Worm (Caenorhabditis elegans) whole organism, L3 larva: Measurements from ENCODE around the gene cest-7.

Source experiments
- R02D3.7 ChIP-seq: fragments of 150-350 bp; optimal IDR thresholded peaks from 2 replicates; lab custom pipeline; 2014; ENCODE audit warnings: missing biosample characterization, missing genetic modification characterization
- aly-2 ChIP-seq: fragments of 150-350 bp; optimal IDR thresholded peaks from 2 replicates; lab custom pipeline; 2014; ENCODE audit warnings: missing biosample characterization, missing genetic modification characterization
- ama-1 ChIP-seq: fragments of 150-350 bp; optimal IDR thresholded peaks from 2 replicates; lab custom pipeline; 2018
- ceh-16 ChIP-seq: sonication (generic microtip); optimal IDR thresholded peaks from 2 replicates; lab custom pipeline; 2017; ENCODE audit warnings: missing biosample characterization, missing genetic modification characterization
- ceh-82 ChIP-seq: fragments of 150-350 bp; optimal IDR thresholded peaks from 2 replicates; lab custom pipeline; 2014; ENCODE audit warnings: missing biosample characterization, missing genetic modification characterization
- daf-12 ChIP-seq: fragments of 150-350 bp; optimal IDR thresholded peaks from 2 replicates; lab custom pipeline; 2014; ENCODE audit warnings: missing biosample characterization, missing genetic modification reagents, missing genetic modification characterization
- egl-27 ChIP-seq: sonication (generic microtip); optimal IDR thresholded peaks from 4 replicates; lab custom pipeline; 2017; ENCODE audit warnings: missing biosample characterization, missing genetic modification reagents, missing genetic modification characterization
- egl-5 ChIP-seq: fragments of 150-350 bp; optimal IDR thresholded peaks from 2 replicates; lab custom pipeline; 2017; ENCODE audit warnings: missing biosample characterization, missing genetic modification reagents, missing genetic modification characterization, inconsistent platforms
- elt-2 ChIP-seq: sonication (generic microtip); optimal IDR thresholded peaks from 2 replicates; lab custom pipeline; 2016; ENCODE audit warnings: missing genetic modification reagents, mild to moderate bottlenecking, missing genetic modification characterization, missing compliant biosample characterization
- elt-3 ChIP-seq, 3 experiments: fragments of 150-350 bp in 1 of 3; sonication (generic microtip) in 2 of 3; optimal IDR thresholded peaks; 2 replicates in 2 of 3; 4 replicates in 1 of 3; lab custom pipeline; 2014 to 2017; ENCODE audit warnings: missing biosample characterization in 3 of 3, missing genetic modification characterization in 3 of 3
- eor-1 ChIP-seq, 2 experiments: fragments of 150-350 bp; optimal IDR thresholded peaks; 2 replicates each; lab custom pipeline; 2014 to 2018; ENCODE audit warnings: missing biosample characterization in 2 of 2, missing genetic modification characterization in 2 of 2
- fkh-10 ChIP-seq: sonication (generic microtip); optimal IDR thresholded peaks from 2 replicates; lab custom pipeline; 2017; ENCODE audit warnings: missing biosample characterization, missing genetic modification reagents, missing genetic modification characterization
- fos-1 ChIP-seq: fragments of 150-350 bp; optimal IDR thresholded peaks from 2 replicates; lab custom pipeline; 2014; ENCODE audit warnings: missing biosample characterization, missing genetic modification characterization
- hmg-11 ChIP-seq: sonication (generic microtip); optimal IDR thresholded peaks from 2 replicates; lab custom pipeline; 2016; ENCODE audit warnings: missing genetic modification characterization, missing compliant biosample characterization
- lin-15B ChIP-seq: fragments of 150-350 bp; optimal IDR thresholded peaks from 2 replicates; lab custom pipeline; 2014; ENCODE audit warnings: missing biosample characterization, missing genetic modification characterization
- lin-39 ChIP-seq: fragments of 150-350 bp; optimal IDR thresholded peaks from 2 replicates; lab custom pipeline; 2018; ENCODE audit warnings: missing biosample characterization, missing genetic modification reagents, missing genetic modification characterization
- lsy-12 ChIP-seq: sonication (generic microtip); optimal IDR thresholded peaks from 2 replicates; lab custom pipeline; 2016; ENCODE audit warnings: mild to moderate bottlenecking, missing genetic modification characterization, missing compliant biosample characterization
- mdl-1 ChIP-seq: fragments of 150-350 bp; optimal IDR thresholded peaks from 2 replicates; lab custom pipeline; 2014; ENCODE audit warnings: missing biosample characterization, missing genetic modification characterization
- nfya-1 ChIP-seq: sonication (generic microtip); optimal IDR thresholded peaks from 2 replicates; lab custom pipeline; 2017; ENCODE audit warnings: missing genetic modification characterization, mild to moderate bottlenecking, missing compliant biosample characterization, antibody characterized with exemption, moderate library complexity; ENCODE audit not compliant: insufficient read depth
- nhr-11 ChIP-seq: fragments of 150-350 bp; optimal IDR thresholded peaks from 2 replicates; lab custom pipeline; 2014; ENCODE audit warnings: missing biosample characterization, missing genetic modification characterization
- nhr-12 ChIP-seq: fragments of 150-350 bp; optimal IDR thresholded peaks from 2 replicates; lab custom pipeline; 2014; ENCODE audit warnings: missing biosample characterization, missing genetic modification characterization
- nhr-23 ChIP-seq: fragments of 150-350 bp; optimal IDR thresholded peaks from 2 replicates; lab custom pipeline; 2014; ENCODE audit warnings: missing biosample characterization, missing genetic modification reagents, missing genetic modification characterization
- nhr-25 ChIP-seq: sonication (generic microtip); optimal IDR thresholded peaks from 2 replicates; lab custom pipeline; 2017; ENCODE audit warnings: missing biosample characterization, missing genetic modification characterization
- nhr-67 ChIP-seq: fragments of 150-350 bp; optimal IDR thresholded peaks from 2 replicates; lab custom pipeline; 2014; ENCODE audit warnings: missing biosample characterization, missing genetic modification characterization
- nhr-76 ChIP-seq: fragments of 150-350 bp; sonication (generic microtip); optimal IDR thresholded peaks from 5 replicates; lab custom pipeline; 2014; ENCODE audit warnings: missing biosample characterization, missing genetic modification characterization
- pha-4 ChIP-seq: fragments of 150-350 bp; optimal IDR thresholded peaks from 2 replicates; lab custom pipeline; 2014; ENCODE audit warnings: missing biosample characterization, missing genetic modification reagents, missing genetic modification characterization
- pqm-1 ChIP-seq: fragments of 150-350 bp; optimal IDR thresholded peaks from 2 replicates; lab custom pipeline; 2017; ENCODE audit warnings: missing biosample characterization, missing genetic modification characterization, inconsistent platforms
- sea-2 ChIP-seq: fragments of 150-350 bp; sonication (generic microtip); optimal IDR thresholded peaks from 4 replicates; lab custom pipeline; 2014; ENCODE audit warnings: missing biosample characterization, missing genetic modification reagents, missing genetic modification characterization
- skn-1 ChIP-seq: fragments of 150-350 bp; optimal IDR thresholded peaks from 2 replicates; lab custom pipeline; 2014; ENCODE audit warnings: missing biosample characterization, missing genetic modification characterization
- snpc-4 ChIP-seq: fragments of 150-350 bp; optimal IDR thresholded peaks from 2 replicates; lab custom pipeline; 2014; ENCODE audit warnings: missing biosample characterization, missing genetic modification characterization
- tbx-2 ChIP-seq: sonication (generic microtip); optimal IDR thresholded peaks from 2 replicates; lab custom pipeline; 2016; ENCODE audit warnings: mild to moderate bottlenecking, missing genetic modification characterization, missing compliant biosample characterization
- unc-39 ChIP-seq: sonication (generic microtip); optimal IDR thresholded peaks from 4 replicates; lab custom pipeline; 2017; ENCODE audit warnings: missing biosample characterization, missing genetic modification characterization
- unc-62 ChIP-seq: fragments of 150-350 bp; sonication (generic microtip); optimal IDR thresholded peaks from 4 replicates; lab custom pipeline; 2014; ENCODE audit warnings: missing biosample characterization, missing genetic modification reagents, missing genetic modification characterization
- zag-1 ChIP-seq: fragments of 150-350 bp; optimal IDR thresholded peaks from 2 replicates; lab custom pipeline; 2014; ENCODE audit warnings: missing biosample characterization, missing genetic modification characterization

The cest-7 gene

DNA sequence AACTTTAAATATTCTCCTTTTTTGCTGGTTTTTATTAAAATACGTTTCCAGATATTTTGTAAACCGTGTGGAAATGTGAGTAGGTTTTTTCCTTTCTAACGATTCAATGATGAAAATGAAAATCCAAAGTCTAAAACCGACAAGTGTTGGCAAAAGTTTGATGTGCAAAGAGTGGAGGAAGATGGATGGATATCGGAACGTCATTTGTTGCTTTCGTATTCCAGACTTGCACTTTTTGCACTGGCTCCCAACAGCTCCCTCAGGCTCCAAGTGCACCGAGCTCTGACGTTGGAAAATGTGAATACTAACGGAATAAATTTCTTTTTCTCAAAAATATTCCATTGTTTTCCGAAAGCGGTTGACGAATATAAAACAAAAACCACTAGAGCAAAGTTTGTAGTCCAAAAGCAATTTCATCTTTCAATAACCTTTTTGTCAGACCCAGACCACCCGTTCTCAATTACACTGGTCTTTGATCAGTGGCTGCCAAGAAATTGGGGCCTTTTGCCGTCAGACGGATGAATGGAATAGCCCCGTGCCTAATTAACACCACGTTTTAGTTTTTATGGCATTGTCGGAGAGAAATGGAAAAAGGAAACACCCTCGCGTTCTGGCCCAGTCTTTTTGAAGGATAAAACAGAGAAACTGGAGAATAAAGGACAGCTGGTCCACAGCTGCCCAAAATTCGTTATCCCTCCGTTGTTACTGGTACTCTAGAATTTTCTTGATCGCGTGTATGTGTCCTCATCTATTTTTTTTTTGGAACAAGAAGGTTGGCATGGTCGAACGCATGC is 46.9 kb upstream of the cest-7 start:
- TF ChIP-seq snpc-4 (tag; lab: Kevin White, UChicago): no peak
- TF ChIP-seq tbx-2 (tag; lab: Kevin White, UChicago): no peak
- peak; percentile 43 for TF ChIP-seq lin-39 (tag; lab: Kevin White, UChicago)
- peak; percentile 58 for TF ChIP-seq egl-5 (tag; lab: Kevin White, UChicago)
- TF ChIP-seq skn-1 (tag; lab: Kevin White, UChicago): no peak
- TF ChIP-seq pqm-1 (tag; lab: Kevin White, UChicago): no peak
- no peak for TF ChIP-seq eor-1 (tag; optimal IDR thresholded peaks at IDR 0.05; lab: Kevin White, UChicago)
- TF ChIP-seq nhr-67 (tag; lab: Kevin White, UChicago): no peak
- no peak for TF ChIP-seq nhr-23 (tag; lab: Kevin White, UChicago)
- no peak for TF ChIP-seq ama-1 (lab: Kevin White, UChicago)
- no peak for TF ChIP-seq hmg-11 (tag; lab: Kevin White, UChicago)
- TF ChIP-seq aly-2 (tag; lab: Kevin White, UChicago): no peak
- no peak for TF ChIP-seq ceh-82
- peak; percentile 48 for TF ChIP-seq unc-62 (GFP tag; lab: Kevin White, UChicago)
- TF ChIP-seq mdl-1 (tag; lab: Kevin White, UChicago): no peak
- TF ChIP-seq nhr-25 (tag; lab: Kevin White, UChicago): no peak
- TF ChIP-seq R02D3.7: no peak
- TF ChIP-seq sea-2: no peak
- no peak for TF ChIP-seq nhr-76
- no peak for TF ChIP-seq elt-2

ce11 chrX:12184393-12184792 is 45.4 kb upstream of the cest-7 start:
- TF ChIP-seq fkh-10 (GFP tag; lab: Kevin White, UChicago): peak; percentile 65
- TF ChIP-seq nfya-1 (tag; lab: Kevin White, UChicago): peak; percentile 19
- TF ChIP-seq ama-1 (lab: Kevin White, UChicago): no peak
- no peak for TF ChIP-seq lsy-12 (tag; lab: Kevin White, UChicago)

DNA sequence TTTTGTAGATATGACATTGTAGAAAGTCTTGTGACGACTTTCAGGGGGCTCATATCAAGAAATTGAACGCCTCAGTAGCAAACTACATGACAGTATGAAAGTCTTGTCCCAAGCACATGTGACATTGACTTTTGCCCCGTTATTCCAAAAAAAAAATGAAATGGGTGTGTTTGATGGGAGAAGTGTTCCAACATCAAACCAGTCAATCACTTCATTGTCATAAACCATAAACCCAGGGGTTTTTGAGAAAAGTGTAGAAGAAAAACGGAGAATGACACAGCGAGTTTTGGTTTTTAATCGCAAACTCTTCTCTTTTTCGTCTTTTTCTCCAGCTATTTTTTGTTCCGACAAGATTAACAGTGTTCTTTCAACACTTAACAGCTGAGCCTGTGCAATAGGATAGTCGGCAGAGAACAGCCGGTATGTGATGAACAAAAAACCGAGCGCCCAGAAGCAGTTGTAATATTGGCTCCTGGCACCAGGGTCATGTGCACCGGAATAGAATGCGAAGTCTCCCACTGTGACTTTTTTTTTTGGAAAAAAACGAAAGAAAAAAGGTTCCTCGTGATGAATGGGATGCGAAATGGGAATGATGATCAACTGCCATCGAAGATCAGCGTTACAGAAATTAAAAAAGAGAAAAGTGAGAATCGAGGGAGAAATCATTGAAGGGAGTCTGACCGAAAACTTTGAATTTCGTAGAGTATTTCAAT is 43.7 kb upstream of the cest-7 start:
- no peak for TF ChIP-seq elt-3 (tag; optimal IDR thresholded peaks at IDR 0.05; lab: Kevin White, UChicago)
- TF ChIP-seq fos-1: no peak
- peak; percentile 32 for TF ChIP-seq pha-4
- TF ChIP-seq, all 47 proteins: peak for 1

DNA sequence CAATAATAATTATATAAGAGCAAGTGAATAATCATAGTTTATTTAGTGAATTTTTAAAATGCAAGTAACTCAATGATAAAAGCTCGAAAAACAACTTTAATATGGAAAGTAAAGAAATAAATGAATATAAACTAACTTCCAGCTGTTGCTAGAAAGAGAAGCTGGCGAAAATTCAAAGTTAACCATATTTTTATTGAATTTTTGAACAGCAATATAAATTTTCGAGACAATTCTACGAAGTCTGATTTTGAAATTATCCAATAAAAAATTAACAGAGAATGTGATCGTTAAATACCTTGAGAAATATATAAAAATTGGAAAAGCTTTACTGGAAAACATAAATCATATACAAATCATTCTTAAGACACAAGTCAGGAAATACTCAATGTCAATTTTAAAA is 43.2 kb upstream of the cest-7 start:
- TF ChIP-seq unc-39 (tag; lab: Kevin White, UChicago) (no peak), nhr-67 (tag; lab: Kevin White, UChicago) (no peak), egl-5 (tag; lab: Kevin White, UChicago) (no peak), egl-27 (tag; lab: Kevin White, UChicago) (no peak), nhr-11 (tag; lab: Kevin White, UChicago) (no peak), tbx-2 (tag; lab: Kevin White, UChicago) (no peak), lin-15B (no peak), daf-12 (tag; lab: Kevin White, UChicago) (no peak), lsy-12 (tag; lab: Kevin White, UChicago) (no peak), mdl-1 (tag; lab: Kevin White, UChicago) (no peak), ceh-16 (tag; lab: Kevin White, UChicago) (no peak), nfya-1 (tag; lab: Kevin White, UChicago) (no peak), zag-1 (tag; lab: Kevin White, UChicago) (no peak), nhr-12 (no peak), unc-62 (GFP tag; lab: Kevin White, UChicago) (no peak)
